Fruit fly (Drosophila melanogaster): Measurements from ENCODE around the gene erm.

- no peak for TF ChIP-seq kay (GFP tag; ENCODE audit: borderline replicate concordance)
- no peak for TF ChIP-seq CG33017 (tag; optimal IDR thresholded peaks at IDR 0.05)
- TF ChIP-seq pad (GFP tag; optimal IDR thresholded peaks at IDR 0.05) = no peak
Observed at dm6 chr2L:1981726-1982367, 11.7 kb upstream of the erm start, which contains the start of gene CG7289.
